Fruit fly (Drosophila melanogaster) whole organism, embryonic: ENCODE data around the gene CG8173.
A peak's percentile ranks its signal among the peaks of the same experiment; 100 is the strongest.

Experiments
- Blimp-1 ChIP-seq: fragments of 200-800 bp; sonication (Bioruptor generic); optimal IDR thresholded peaks from 3 replicates; lab custom pipeline; 2018; ENCODE audit warnings: missing biosample characterization, missing genetic modification characterization, mild to moderate bottlenecking, moderate library complexity, missing genetic modification reagents
- BtbVII ChIP-seq: fragments of 200-800 bp; sonication (Bioruptor generic); optimal IDR thresholded peaks from 3 replicates; lab custom pipeline; 2017; ENCODE audit warnings: missing biosample characterization, mild to moderate bottlenecking, missing genetic modification characterization
- CG10543 ChIP-seq: fragments of 200-800 bp; sonication (Bioruptor generic); optimal IDR thresholded peaks from 3 replicates; lab custom pipeline; 2017; ENCODE audit warnings: missing biosample characterization, mild to moderate bottlenecking, missing genetic modification characterization, moderate library complexity
- CG11560 ChIP-seq: fragments of 200-800 bp; sonication (Bioruptor generic); IDR thresholded peaks from 3 replicates; pipeline ENCODE4 v1.3.6; 2022; ENCODE audit warnings: missing biosample characterization, missing genetic modification characterization
- CG14014 ChIP-seq: fragments of 200-800 bp; sonication (Bioruptor generic); IDR thresholded peaks from 2 replicates; pipeline ENCODE4 v1.3.6; 2022; ENCODE audit warnings: missing biosample characterization, missing genetic modification characterization
- CG1529 ChIP-seq: fragments of 200-800 bp; sonication (Bioruptor generic); optimal IDR thresholded peaks from 3 replicates; lab custom pipeline; 2018; ENCODE audit warnings: missing biosample characterization, missing genetic modification characterization
- CG17359 ChIP-seq: fragments of 200-800 bp; sonication (Bioruptor generic); optimal IDR thresholded peaks from 3 replicates; lab custom pipeline; 2018; ENCODE audit warnings: missing biosample characterization, mild to moderate bottlenecking, missing genetic modification characterization, moderate library complexity
- CG17361 ChIP-seq: fragments of 200-800 bp; sonication (Bioruptor generic); IDR thresholded peaks from 3 replicates; pipeline ENCODE4 v1.3.6; 2022; ENCODE audit warnings: missing biosample characterization, missing genetic modification characterization
- CG17612 ChIP-seq: fragments of 200-800 bp; sonication (Bioruptor generic); IDR thresholded peaks from 2 replicates; pipeline ENCODE4 v1.3.6; 2022; ENCODE audit warnings: missing biosample characterization, missing genetic modification characterization
- CG17829 ChIP-seq: fragments of 200-800 bp; optimal IDR thresholded peaks from 2 replicates; lab custom pipeline; 2019; ENCODE audit warnings: missing biosample characterization, mild to moderate bottlenecking, missing genetic modification characterization, moderate library complexity
- CG18262 ChIP-seq: fragments of 200-800 bp; optimal IDR thresholded peaks from 3 replicates; lab custom pipeline; 2019; ENCODE audit warnings: missing biosample characterization, mild to moderate bottlenecking, missing genetic modification characterization, moderate library complexity
- CG30020 ChIP-seq: fragments of 200-800 bp; optimal IDR thresholded peaks from 2 replicates; lab custom pipeline; 2019; ENCODE audit warnings: missing biosample characterization, mild to moderate bottlenecking, missing genetic modification characterization, moderate library complexity
- CG30403 ChIP-seq: fragments of 200-800 bp; sonication (Bioruptor generic); optimal IDR thresholded peaks from 3 replicates; lab custom pipeline; 2016; ENCODE audit warnings: missing biosample characterization, missing genetic modification characterization
- CG32532 ChIP-seq: fragments of 200-800 bp; sonication (Bioruptor generic); IDR thresholded peaks from 2 replicates; pipeline ENCODE4 v1.3.6; 2022; ENCODE audit warnings: missing biosample characterization, missing genetic modification characterization
- CG6272 ChIP-seq: fragments of 200-800 bp; sonication (Bioruptor generic); IDR thresholded peaks from 2 replicates; pipeline ENCODE4 v1.3.6; 2022; ENCODE audit warnings: missing biosample characterization, missing genetic modification characterization
- CG9727 ChIP-seq: fragments of 200-800 bp; sonication (Bioruptor generic); optimal IDR thresholded peaks from 3 replicates; lab custom pipeline; 2017; ENCODE audit warnings: missing biosample characterization, mild to moderate bottlenecking, missing genetic modification characterization
- Camta ChIP-seq: fragments of 200-800 bp; sonication (Bioruptor generic); optimal IDR thresholded peaks from 2 replicates; lab custom pipeline; 2016; ENCODE audit warnings: missing biosample characterization, missing genetic modification characterization
- CkIIα-i1 ChIP-seq: fragments of 200-800 bp; sonication (Bioruptor generic); IDR thresholded peaks from 2 replicates; pipeline ENCODE4 v1.3.6; 2022; ENCODE audit warnings: missing biosample characterization, missing genetic modification characterization
- Deaf1 ChIP-seq: fragments of 200-800 bp; optimal IDR thresholded peaks from 3 replicates; lab custom pipeline; 2019; ENCODE audit warnings: missing biosample characterization, mild to moderate bottlenecking, missing genetic modification characterization, moderate library complexity
- E2f2 ChIP-seq: fragments of 200-800 bp; sonication (Bioruptor generic); IDR thresholded peaks from 2 replicates; pipeline ENCODE4 v1.3.6; 2022; ENCODE audit warnings: missing biosample characterization, missing genetic modification characterization
- Fer3 ChIP-seq: fragments of 200-800 bp; sonication (Bioruptor generic); optimal IDR thresholded peaks from 2 replicates; lab custom pipeline; 2018; ENCODE audit warnings: missing biosample characterization, mild to moderate bottlenecking, missing genetic modification characterization, moderate library complexity
- H15 ChIP-seq: fragments of 200-800 bp; sonication (Bioruptor generic); IDR thresholded peaks from 3 replicates; pipeline ENCODE4 v1.3.6; 2022; ENCODE audit warnings: missing biosample characterization, missing genetic modification characterization
- Lim3 ChIP-seq: fragments of 200-800 bp; sonication (Bioruptor generic); IDR thresholded peaks from 2 replicates; pipeline ENCODE4 v1.3.6; 2022; ENCODE audit warnings: missing biosample characterization, missing genetic modification characterization
- Neu2 ChIP-seq: fragments of 200-800 bp; sonication (Bioruptor generic); optimal IDR thresholded peaks from 3 replicates; lab custom pipeline; 2016; ENCODE audit warnings: missing biosample characterization, missing genetic modification characterization, borderline replicate concordance
- NfI ChIP-seq: fragments of 200-800 bp; sonication (Bioruptor generic); optimal IDR thresholded peaks from 3 replicates; lab custom pipeline; 2018; ENCODE audit warnings: missing biosample characterization, mild to moderate bottlenecking, missing genetic modification characterization, moderate library complexity
- Six4 ChIP-seq: fragments of 200-800 bp; sonication (Bioruptor generic); optimal IDR thresholded peaks from 2 replicates; lab custom pipeline; 2016; ENCODE audit warnings: missing biosample characterization, missing genetic modification characterization
- Usf ChIP-seq: fragments of 200-800 bp; sonication (Bioruptor generic); optimal IDR thresholded peaks from 2 replicates; lab custom pipeline; 2017; ENCODE audit warnings: missing genotype, missing biosample characterization, missing genetic modification characterization
- Xrp1 ChIP-seq: fragments of 200-800 bp; sonication (Bioruptor generic); IDR thresholded peaks from 2 replicates; pipeline ENCODE4 v1.3.6; 2022; ENCODE audit warnings: missing biosample characterization, missing genetic modification characterization
- btn ChIP-seq: fragments of 200-800 bp; sonication (Bioruptor generic); optimal IDR thresholded peaks from 2 replicates; lab custom pipeline; 2016; ENCODE audit warnings: missing biosample characterization, missing genetic modification characterization
- cato ChIP-seq: fragments of 200-800 bp; sonication (Bioruptor generic); optimal IDR thresholded peaks from 2 replicates; lab custom pipeline; 2016; ENCODE audit warnings: missing biosample characterization, missing genetic modification characterization, borderline replicate concordance
- chinmo ChIP-seq: fragments of 200-800 bp; sonication (Bioruptor generic); IDR thresholded peaks from 4 replicates; pipeline ENCODE4 v1.3.6; 2022; ENCODE audit warnings: missing biosample characterization, missing genetic modification characterization; ENCODE audit not compliant: partially characterized antibody
- ci ChIP-seq: fragments of 200-800 bp; sonication (Bioruptor generic); IDR thresholded peaks from 3 replicates; pipeline ENCODE4 v1.3.6; 2022; ENCODE audit warnings: missing biosample characterization, missing genetic modification characterization
- cwo ChIP-seq: fragments of 200-800 bp; sonication (Bioruptor generic); optimal IDR thresholded peaks from 3 replicates; lab custom pipeline; 2017; ENCODE audit warnings: missing biosample characterization, missing genetic modification characterization, mild to moderate bottlenecking, moderate library complexity, missing genetic modification reagents
- fd102C ChIP-seq: fragments of 200-800 bp; sonication (Bioruptor generic); optimal IDR thresholded peaks from 2 replicates; lab custom pipeline; 2018; ENCODE audit warnings: missing biosample characterization, mild to moderate bottlenecking, missing genetic modification characterization, moderate library complexity
- gem ChIP-seq: fragments of 200-800 bp; sonication (Bioruptor generic); optimal IDR thresholded peaks from 2 replicates; lab custom pipeline; 2019; ENCODE audit warnings: missing biosample characterization, mild to moderate bottlenecking, missing genetic modification characterization, moderate library complexity
- jigr1 ChIP-seq: fragments of 200-800 bp; sonication (Bioruptor generic); IDR thresholded peaks from 3 replicates; pipeline ENCODE4 v1.3.6; 2022; ENCODE audit warnings: missing biosample characterization, missing genetic modification characterization
- ken ChIP-seq: fragments of 200-800 bp; sonication (Bioruptor generic); IDR thresholded peaks from 3 replicates; pipeline ENCODE4 v1.3.6; 2022; ENCODE audit warnings: missing biosample characterization, missing genetic modification characterization
- lbe ChIP-seq: fragments of 200-800 bp; sonication (Bioruptor generic); optimal IDR thresholded peaks from 2 replicates; lab custom pipeline; 2016; ENCODE audit warnings: missing biosample characterization, mild to moderate bottlenecking, missing genetic modification characterization
- pzg ChIP-seq: fragments of 200-800 bp; sonication (Bioruptor generic); optimal IDR thresholded peaks from 3 replicates; lab custom pipeline; 2018; ENCODE audit warnings: missing biosample characterization, mild to moderate bottlenecking, missing genetic modification characterization, moderate library complexity
- ranshi ChIP-seq: fragments of 200-800 bp; sonication (Bioruptor generic); IDR thresholded peaks from 2 replicates; pipeline ENCODE4 v1.3.6; 2022; ENCODE audit warnings: missing biosample characterization, missing genetic modification characterization
- sc ChIP-seq, 3 experiments: fragments of >200 bp in 2 of 3; fragments of 200-800 bp in 1 of 3; sonication (Bioruptor generic) in 1 of 3; optimal IDR thresholded peaks; 2 replicates in 2 of 3; 3 replicates in 1 of 3; lab custom pipeline; 2017; ENCODE audit warnings: mild to moderate bottlenecking in 1 of 3, missing biosample characterization in 1 of 3, missing genetic modification characterization in 1 of 3, missing genetic modification reagents in 1 of 3
- scrt ChIP-seq: fragments of 200-800 bp; sonication (Bioruptor generic); optimal IDR thresholded peaks from 2 replicates; lab custom pipeline; 2018; ENCODE audit warnings: missing biosample characterization, mild to moderate bottlenecking, missing genetic modification characterization, moderate library complexity
- sens ChIP-seq: fragments of 200-800 bp; sonication (Bioruptor generic); peaks from one replicate; lab custom pipeline; 2016; ENCODE audit warnings: missing biosample characterization, missing genetic modification characterization
- sqz ChIP-seq: fragments of 200-800 bp; sonication (Bioruptor generic); optimal IDR thresholded peaks from 3 replicates; lab custom pipeline; 2018; ENCODE audit warnings: missing biosample characterization, mild to moderate bottlenecking, missing genetic modification characterization
- sug ChIP-seq: fragments of 200-800 bp; optimal IDR thresholded peaks from 2 replicates; lab custom pipeline; 2019; ENCODE audit warnings: missing biosample characterization, mild to moderate bottlenecking, missing genetic modification characterization, moderate library complexity
- tgo ChIP-seq: fragments of 200-800 bp; sonication (Bioruptor generic); IDR thresholded peaks from 3 replicates; pipeline ENCODE4 v1.3.6; 2022; ENCODE audit warnings: missing biosample characterization, missing genetic modification characterization
- tio ChIP-seq: fragments of 200-800 bp; sonication (Bioruptor generic); optimal IDR thresholded peaks from 2 replicates; lab custom pipeline; 2017; ENCODE audit warnings: missing biosample characterization, missing genetic modification characterization, inconsistent platforms
- twi ChIP-seq: fragments of 200-800 bp; optimal IDR thresholded peaks from 2 replicates; lab custom pipeline; 2019; ENCODE audit warnings: missing biosample characterization, mild to moderate bottlenecking, missing genetic modification characterization, moderate library complexity
- tx ChIP-seq: fragments of 200-800 bp; sonication (Bioruptor generic); optimal IDR thresholded peaks from 2 replicates; lab custom pipeline; 2016; ENCODE audit warnings: missing biosample characterization, missing genetic modification characterization
- yki ChIP-seq: fragments of >200 bp; optimal IDR thresholded peaks from 3 replicates; lab custom pipeline; 2018

The CG8173 gene

dm6 chrX:17697266-17697665, 12.2 kb downstream of the CG8173 start (continued):
- TF ChIP-seq Deaf1 (no peak), CG11560 (tag; lab: Robert Waterston, UW) (no peak), sens (peak; percentile 41), CG32532 (GFP tag; lab: Robert Waterston, UW) (0 out of 2 replicates have a peak, but pooled peaks have one; percentile 19), CG10543 (GFP tag; lab: Kevin White, UChicago) (no peak), CG17829 (tag; lab: Kevin White, UChicago) (no peak), Camta (GFP tag; lab: Kevin White, UChicago) (no peak), CG9727 (GFP tag; lab: Kevin White, UChicago) (no peak), ken (GFP tag; lab: Robert Waterston, UW) (no peak), CG30020 (tag; lab: Kevin White, UChicago) (no peak)

dm6 chrX:17696637-17697036, 12.8 kb downstream of the CG8173 start:
- TF ChIP-seq CG17361 (peak; percentile 65), CG17612 (peak; percentile 33; the same call in 1 of the 2 replicates), Six4 (no peak), cwo (GFP tag; lab: Kevin White, UChicago) (peak; percentile 18), Fer3 (tag; lab: Kevin White, UChicago) (peak; percentile 68), sug (tag; lab: Kevin White, UChicago) (peak; percentile 51), Blimp-1 (GFP tag; lab: Kevin White, UChicago) (peak; percentile 16), btn (no peak), lbe (peak; percentile 22), gem (tag; lab: Kevin White, UChicago) (peak; percentile 79), chinmo (GFP tag; lab: Robert Waterston, UW) (0 out of 4 replicates have a peak, but pooled peaks have one; percentile 25), CG30403 (GFP tag; lab: Kevin White, UChicago) (peak; percentile 23), Usf (GFP tag; lab: Kevin White, UChicago) (no peak), Lim3 (GFP tag; lab: Robert Waterston, UW) (no peak), yki (lab: Kevin White, UChicago) (no peak), NfI (peak; percentile 64), tio (GFP tag; lab: Kevin White, UChicago) (peak; percentile 0), Xrp1 (peak; percentile 62), CG17359 (tag; lab: Kevin White, UChicago) (peak; percentile 32), CkIIα-i1 (no peak), cato (no peak), H15 (GFP tag; lab: Robert Waterston, UW) (peak; percentile 50; the same call in 1 of the 3 replicates), pzg (GFP tag; lab: Kevin White, UChicago) (no peak), CG6272 (GFP tag; lab: Robert Waterston, UW) (no peak), jigr1 (GFP tag; lab: Robert Waterston, UW) (no peak), ci (GFP tag; lab: Robert Waterston, UW) (peak; percentile 65; the same call in 1 of the 3 replicates), ranshi (peak; percentile 70), Neu2 (no peak), CG14014 (GFP tag; lab: Robert Waterston, UW) (peak; percentile 73), fd102C (no peak), twi (tag; lab: Kevin White, UChicago) (no peak), BtbVII (GFP tag; lab: Kevin White, UChicago) (peak; percentile 36), scrt (peak; percentile 31), E2f2 (GFP tag; lab: Robert Waterston, UW) (peak; percentile 41), tx (GFP tag; lab: Kevin White, UChicago) (no peak), CG18262 (peak; percentile 25), sqz (GFP tag; lab: Kevin White, UChicago) (no peak), tgo (GFP tag; lab: Robert Waterston, UW) (peak; percentile 70), CG1529 (GFP tag; lab: Kevin White, UChicago) (no peak), sc (optimal IDR thresholded peaks at IDR 0.05; lab: Kevin White, UChicago) (no peak), sc (GFP tag; optimal IDR thresholded peaks at IDR 0.05; lab: Kevin White, UChicago) (no peak)
